Worm (Caenorhabditis elegans): ENCODE data around the gene bus-5.
A peak's percentile ranks its signal among the peaks of the same experiment; 100 is the strongest.

Gene bus-5

DNA sequence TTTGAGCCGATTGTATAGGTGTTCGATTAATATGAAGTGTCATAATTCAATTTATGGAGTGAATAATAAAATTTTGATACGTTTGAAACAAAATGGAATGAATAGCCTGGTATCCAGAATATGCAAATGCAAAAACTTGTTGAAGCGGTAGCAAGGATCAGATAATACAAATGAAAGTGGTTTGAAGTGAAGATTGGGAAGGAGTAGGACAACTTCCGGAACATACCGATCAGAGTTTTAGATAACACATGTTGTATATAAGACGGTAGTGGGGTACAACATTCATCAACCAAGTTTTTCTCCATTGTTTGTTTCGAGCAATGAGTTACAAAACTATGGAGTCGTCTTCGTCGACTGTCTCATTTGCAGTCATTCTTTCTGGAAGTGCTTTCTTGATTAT lies 19.7 kb downstream of the bus-5 start, which contains the start of gene col-164:
Gene col-164, plus strand, starts transcription at position 301 of the 400 bp plus-strand sequence.
- no peak for TF ChIP-seq dmd-9 (GFP tag; IDR thresholded peaks at IDR 0.05)
- TF ChIP-seq F37D6.2 (tag; optimal IDR thresholded peaks at IDR 0.05): no peak
- no peak for TF ChIP-seq lin-1 (GFP tag; IDR thresholded peaks at IDR 0.05)
- TF ChIP-seq vab-7 (GFP tag; IDR thresholded peaks at IDR 0.05): no peak
- no peak for TF ChIP-seq ztf-7 (tag; optimal IDR thresholded peaks at IDR 0.05)
- TF ChIP-seq aha-1 (tag): peak; percentile 43
- no peak for TF ChIP-seq lsy-2 (tag; optimal IDR thresholded peaks at IDR 0.05)

DNA sequence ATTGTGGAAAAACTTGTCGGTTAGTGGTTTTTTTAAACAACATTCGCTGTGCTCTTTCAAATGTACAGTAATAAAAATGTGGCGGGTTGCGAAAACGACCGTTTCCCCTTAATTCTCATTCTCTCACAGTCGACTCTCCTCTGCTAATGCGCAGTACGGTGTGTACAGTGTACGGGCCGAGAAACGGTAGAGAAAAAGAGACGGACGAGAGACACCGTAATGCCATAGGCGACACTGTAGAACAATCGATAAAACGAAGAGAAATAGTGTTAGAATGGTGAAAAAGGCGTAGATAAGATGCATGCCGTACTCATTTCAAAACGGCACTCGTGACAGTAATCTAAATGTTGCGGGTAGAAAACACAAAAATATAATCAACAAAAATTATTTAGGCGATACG lies 22.4 kb downstream of the bus-5 start:
- TF ChIP-seq skn-1 (tag; optimal IDR thresholded peaks at IDR 0.05) (no peak), egl-27 (tag; optimal IDR thresholded peaks at IDR 0.05) (no peak), hlh-30 (tag; optimal IDR thresholded peaks at IDR 0.05; ENCODE audit: insufficient read depth) (peak; percentile 81), tra-1 (GFP tag; IDR thresholded peaks at IDR 0.05) (0 out of 2 replicates have a peak, but pooled peaks have one; percentile 32), Y5F2A.4 (GFP tag; optimal IDR thresholded peaks at IDR 0.05) (no peak), dmd-6 (GFP tag; IDR thresholded peaks at IDR 0.05) (peak; percentile 60), mxl-3 (GFP tag; optimal IDR thresholded peaks at IDR 0.05) (peak; percentile 39), ama-1 (optimal IDR thresholded peaks at IDR 0.05) (no peak), madf-9 (GFP tag; conservative IDR thresholded peaks at IDR 0.05) (no peak), mes-2 (tag; optimal IDR thresholded peaks at IDR 0.05; ENCODE audit: poor library complexity, severe bottlenecking) (peak; percentile 39), daf-16 (GFP tag; optimal IDR thresholded peaks at IDR 0.05) (no peak), daf-16 (tag; optimal IDR thresholded peaks at IDR 0.05) (peak; percentile 94), daf-19 (GFP tag; conservative IDR thresholded peaks at IDR 0.05) (no peak), php-3 (GFP tag; IDR thresholded peaks at IDR 0.05) (0 out of 2 replicates have a peak, but pooled peaks have one; percentile 62), snpc-1.2 (GFP tag; IDR thresholded peaks at IDR 0.05) (no peak), T26A8.4 (GFP tag; IDR thresholded peaks at IDR 0.05) (0 out of 2 replicates have a peak, but pooled peaks have one; percentile 26), zfp-2 (tag; optimal IDR thresholded peaks at IDR 0.05) (no peak), D1046.2 (GFP tag; IDR thresholded peaks at IDR 0.05) (no peak), mdl-1 (tag; optimal IDR thresholded peaks at IDR 0.05) (peak in 1 of 2 experiments; percentile 15), lir-3 (tag; optimal IDR thresholded peaks at IDR 0.05) (no peak), T20F7.1 (GFP tag; optimal IDR thresholded peaks at IDR 0.05) (no peak), unc-39 (tag; optimal IDR thresholded peaks at IDR 0.05) (no peak), ceh-32 (tag; optimal IDR thresholded peaks at IDR 0.05; ENCODE audit: poor library complexity) (no peak), duxl-1 (tag; optimal IDR thresholded peaks at IDR 0.05; ENCODE audit: poor library complexity) (peak; percentile 29), dve-1 (tag; optimal IDR thresholded peaks at IDR 0.05; ENCODE audit: insufficient read depth) (peak; percentile 73), gei-8 (GFP tag; optimal IDR thresholded peaks at IDR 0.05) (no peak), nhr-28 (tag; optimal IDR thresholded peaks at IDR 0.05) (peak; percentile 51), nhr-76 (tag; optimal IDR thresholded peaks at IDR 0.05) (no peak), ZK337.2 (GFP tag; IDR thresholded peaks at IDR 0.05) (no peak), lin-29 (GFP tag; IDR thresholded peaks at IDR 0.05) (no peak), hlh-11 (tag; optimal IDR thresholded peaks at IDR 0.05) (peak; percentile 68), mep-1 (tag; optimal IDR thresholded peaks at IDR 0.05) (peak; percentile 58), aha-1 (tag) (peak; percentile 91), pqm-1 (tag; optimal IDR thresholded peaks at IDR 0.05) (peak; percentile 60), unc-62 (GFP tag; optimal IDR thresholded peaks at IDR 0.05 in 1 of 2) (no peak), unc-62 (tag; optimal IDR thresholded peaks at IDR 0.05) (no peak), sdz-12 (GFP tag; optimal IDR thresholded peaks at IDR 0.05) (no peak), lim-7 (GFP tag; IDR thresholded peaks at IDR 0.05) (no peak), F49E8.2 (tag; optimal IDR thresholded peaks at IDR 0.05; ENCODE audit: borderline replicate concordance) (no peak), nhr-11 (tag; optimal IDR thresholded peaks at IDR 0.05) (no peak), madf-5 (GFP tag; IDR thresholded peaks at IDR 0.05) (no peak)

Measured in whole organism, L4 larva.